Worm (Caenorhabditis elegans) whole organism, L4 larva: ENCODE results near the gene F15A4.5.
A peak's percentile ranks its signal among the peaks of the same experiment; 100 is the strongest.

ENCODE experiments used
- D1046.2 ChIP-seq: fragments of 200-800 bp; sonication (Bioruptor generic); IDR thresholded peaks from 2 replicates; pipeline ENCODE4 v1.3.6; 2022; ENCODE audit warnings: missing genetic modification characterization, missing compliant biosample characterization
- F44E2.7 ChIP-seq: fragments of 200-800 bp; sonication (Bioruptor generic); IDR thresholded peaks from 2 replicates; pipeline ENCODE4 v2.1.2; 2022; ENCODE audit warnings: missing genetic modification characterization, missing compliant biosample characterization
- ZK546.5 ChIP-seq, 2 experiments: sonication (generic microtip); optimal IDR thresholded peaks; 2 replicates each; lab custom pipeline; 2017; ENCODE audit warnings: missing biosample characterization in 2 of 2, missing genetic modification characterization in 2 of 2
- arid-1 ChIP-seq: fragments of 200-800 bp; sonication (Bioruptor generic); conservative IDR thresholded peaks from 2 replicates; pipeline ENCODE4 v1.3.6; 2022; ENCODE audit warnings: missing genetic modification reagents, missing genetic modification characterization, missing compliant biosample characterization
- attf-4 ChIP-seq: sonication (generic microtip); optimal IDR thresholded peaks from 3 replicates; lab custom pipeline; 2017; ENCODE audit warnings: missing biosample characterization, missing genetic modification characterization
- ceh-32 ChIP-seq: sonication (generic microtip); optimal IDR thresholded peaks from 2 replicates; lab custom pipeline; 2016; ENCODE audit warnings: mild to moderate bottlenecking, missing genetic modification characterization, missing compliant biosample characterization; ENCODE audit not compliant: poor library complexity
- ceh-44 ChIP-seq: fragments of 200-800 bp; sonication (Bioruptor generic); IDR thresholded peaks from 2 replicates; pipeline ENCODE4 v1.3.6; 2022; ENCODE audit warnings: missing genetic modification reagents, missing genetic modification characterization, missing compliant biosample characterization
- cey-2 ChIP-seq: sonication (generic microtip); optimal IDR thresholded peaks from 3 replicates; lab custom pipeline; 2017; ENCODE audit warnings: missing genetic modification characterization, mild to moderate bottlenecking, missing compliant biosample characterization, antibody characterized with exemption, borderline replicate concordance; ENCODE audit not compliant: insufficient read depth
- ctbp-1 ChIP-seq: fragments of 200-800 bp; sonication (Bioruptor generic); IDR thresholded peaks from 2 replicates; pipeline ENCODE4 v1.3.6; 2022; ENCODE audit warnings: missing genetic modification reagents, missing genetic modification characterization, missing compliant biosample characterization
- daf-19 ChIP-seq: fragments of 200-800 bp; sonication (Bioruptor generic); conservative IDR thresholded peaks from 2 replicates; pipeline ENCODE4 v1.3.6; 2022; ENCODE audit warnings: missing genetic modification characterization, missing compliant biosample characterization
- daf-8 ChIP-seq: fragments of 200-800 bp; sonication (Bioruptor generic); IDR thresholded peaks from 2 replicates; pipeline ENCODE4 v1.3.6; 2022; ENCODE audit warnings: missing genetic modification characterization, missing compliant biosample characterization
- dmd-6 ChIP-seq: fragments of 200-800 bp; sonication (Bioruptor generic); IDR thresholded peaks from 2 replicates; pipeline ENCODE4 v1.3.6; 2022; ENCODE audit warnings: missing genetic modification reagents, missing genetic modification characterization, missing compliant biosample characterization
- dmd-8 ChIP-seq: fragments of 200-800 bp; sonication (Bioruptor generic); IDR thresholded peaks from 2 replicates; pipeline ENCODE4 v1.3.6; 2022; ENCODE audit warnings: missing genetic modification characterization, missing compliant biosample characterization
- dmd-9 ChIP-seq: fragments of 200-800 bp; sonication (Bioruptor generic); IDR thresholded peaks from 2 replicates; pipeline ENCODE4 v1.3.6; 2022; ENCODE audit warnings: missing genetic modification reagents, missing genetic modification characterization, missing compliant biosample characterization
- duxl-1 ChIP-seq: sonication (generic microtip); optimal IDR thresholded peaks from 2 replicates; lab custom pipeline; 2016; ENCODE audit warnings: mild to moderate bottlenecking, missing genetic modification characterization, moderate library complexity, missing compliant biosample characterization; ENCODE audit not compliant: poor library complexity
- dve-1 ChIP-seq: sonication (generic microtip); optimal IDR thresholded peaks from 2 replicates; lab custom pipeline; 2017; ENCODE audit warnings: antibody characterized with exemption, mild to moderate bottlenecking, missing genetic modification characterization, missing compliant biosample characterization; ENCODE audit not compliant: insufficient read depth
- egl-43 ChIP-seq: fragments of 200-800 bp; sonication (Bioruptor generic); IDR thresholded peaks from 2 replicates; pipeline ENCODE4 v1.3.6; 2022; ENCODE audit warnings: missing genetic modification reagents, missing genetic modification characterization, missing compliant biosample characterization
- fkh-10 ChIP-seq: fragments of 150-350 bp; optimal IDR thresholded peaks from 2 replicates; lab custom pipeline; 2014; ENCODE audit warnings: missing biosample characterization, missing genetic modification reagents, missing genetic modification characterization
- hif-1 ChIP-seq, 2 experiments: sonication (generic microtip); optimal IDR thresholded peaks; 2 replicates each; lab custom pipeline; 2016 to 2017; ENCODE audit warnings: missing compliant biosample characterization in 2 of 2, missing genetic modification characterization in 2 of 2, missing genetic modification reagents in 2 of 2, missing genotype in 2 of 2, mild to moderate bottlenecking in 1 of 2
- hlh-11 ChIP-seq: fragments of 200-800 bp; sonication (Bioruptor generic); optimal IDR thresholded peaks from 2 replicates; lab custom pipeline; 2018; ENCODE audit warnings: mild to moderate bottlenecking, missing genetic modification characterization, missing compliant biosample characterization
- hlh-30 ChIP-seq: sonication (generic microtip); optimal IDR thresholded peaks from 2 replicates; lab custom pipeline; 2017; ENCODE audit warnings: antibody characterized with exemption, mild to moderate bottlenecking, missing genetic modification characterization, missing compliant biosample characterization; ENCODE audit not compliant: insufficient read depth
- jun-1 ChIP-seq: fragments of 150-350 bp; optimal IDR thresholded peaks from 2 replicates; lab custom pipeline; 2014; ENCODE audit warnings: missing biosample characterization, missing genetic modification reagents, missing genetic modification characterization
- lim-7 ChIP-seq: fragments of 200-800 bp; sonication (Bioruptor generic); IDR thresholded peaks from 2 replicates; pipeline ENCODE4 v1.3.6; 2022; ENCODE audit warnings: missing genetic modification characterization, missing compliant biosample characterization
- lin-38 ChIP-seq: fragments of 200-800 bp; sonication (Bioruptor generic); IDR thresholded peaks from 2 replicates; pipeline ENCODE4 v1.3.6; 2022; ENCODE audit warnings: missing genetic modification reagents, missing genetic modification characterization, missing compliant biosample characterization
- lin-39 ChIP-seq: fragments of 150-350 bp; optimal IDR thresholded peaks from 2 replicates; lab custom pipeline; 2014; ENCODE audit warnings: missing biosample characterization, missing genetic modification reagents, missing genetic modification characterization
- mes-2 ChIP-seq: sonication (generic microtip); optimal IDR thresholded peaks from 2 replicates; lab custom pipeline; 2016; ENCODE audit warnings: missing genotype, mild to moderate bottlenecking, missing genetic modification characterization, missing compliant biosample characterization; ENCODE audit not compliant: poor library complexity, severe bottlenecking
- mxl-2 ChIP-seq: fragments of 200-800 bp; sonication (Bioruptor generic); conservative IDR thresholded peaks from 2 replicates; pipeline ENCODE4 v1.3.6; 2022; ENCODE audit warnings: missing genetic modification reagents, missing genetic modification characterization, missing compliant biosample characterization
- mxl-3 ChIP-seq: fragments of 200-800 bp; sonication (Bioruptor generic); optimal IDR thresholded peaks from 2 replicates; lab custom pipeline; 2018; ENCODE audit warnings: mild to moderate bottlenecking, missing genetic modification characterization, missing compliant biosample characterization
- nhr-10 ChIP-seq: fragments of 150-350 bp; optimal IDR thresholded peaks from 2 replicates; lab custom pipeline; 2014; ENCODE audit warnings: missing biosample characterization, missing genetic modification characterization
- nhr-102 ChIP-seq: sonication (generic microtip); optimal IDR thresholded peaks from 2 replicates; lab custom pipeline; 2016; ENCODE audit warnings: mild to moderate bottlenecking, missing genetic modification characterization, moderate library complexity, missing compliant biosample characterization
- nhr-111 ChIP-seq: fragments of 200-800 bp; sonication (Bioruptor generic); optimal IDR thresholded peaks from 2 replicates; lab custom pipeline; 2018; ENCODE audit warnings: mild to moderate bottlenecking, missing genetic modification characterization, missing compliant biosample characterization
- nhr-237 ChIP-seq: sonication (generic microtip); optimal IDR thresholded peaks from 2 replicates; lab custom pipeline; 2017; ENCODE audit warnings: missing biosample characterization, missing genetic modification characterization
- nhr-76 ChIP-seq: fragments of 150-350 bp; optimal IDR thresholded peaks from 2 replicates; lab custom pipeline; 2014; ENCODE audit warnings: missing biosample characterization, missing genetic modification characterization
- nhr-77 ChIP-seq: fragments of 150-350 bp; optimal IDR thresholded peaks from 2 replicates; lab custom pipeline; 2014; ENCODE audit warnings: missing biosample characterization, missing genetic modification characterization
- pha-4 ChIP-seq, 2 experiments: fragments of 150-350 bp in 1 of 2; fragments of 200-800 bp in 1 of 2; sonication (Bioruptor generic) in 1 of 2; IDR thresholded peaks in 1 of 2; optimal IDR thresholded peaks in 1 of 2; 2 replicates each; pipeline versions ENCODE4 v1.3.6 to Lab custom; 2014 to 2022; ENCODE audit warnings: missing genetic modification characterization in 2 of 2, missing genetic modification reagents in 2 of 2, missing biosample characterization in 1 of 2, missing compliant biosample characterization in 1 of 2
- pqm-1 ChIP-seq: sonication (generic microtip); optimal IDR thresholded peaks from 2 replicates; lab custom pipeline; 2017; ENCODE audit warnings: missing biosample characterization, missing genetic modification characterization
- saeg-2 ChIP-seq: fragments of 200-800 bp; sonication (Bioruptor generic); IDR thresholded peaks from 2 replicates; pipeline ENCODE4 v1.3.6; 2022; ENCODE audit warnings: missing genetic modification reagents, missing genetic modification characterization, missing compliant biosample characterization
- spr-1 ChIP-seq: sonication (generic microtip); optimal IDR thresholded peaks from 2 replicates; lab custom pipeline; 2016; ENCODE audit warnings: mild to moderate bottlenecking, missing genetic modification characterization, missing compliant biosample characterization
- tra-1 ChIP-seq: fragments of 200-800 bp; sonication (Bioruptor generic); IDR thresholded peaks from 2 replicates; pipeline ENCODE4 v1.3.6; 2022; ENCODE audit warnings: missing genetic modification reagents, missing genetic modification characterization, missing compliant biosample characterization
- unc-39 ChIP-seq: sonication (generic microtip); optimal IDR thresholded peaks from 2 replicates; lab custom pipeline; 2017; ENCODE audit warnings: missing biosample characterization, missing genetic modification characterization
- unc-62 ChIP-seq, 3 experiments: fragments of 150-350 bp in 1 of 3; sonication (generic microtip); optimal IDR thresholded peaks in 2 of 3; peaks in 1 of 3; 1 replicate in 1 of 3; 2 replicates in 2 of 3; lab custom pipeline; 2014 to 2017; ENCODE audit warnings: missing biosample characterization in 3 of 3, missing genetic modification characterization in 3 of 3, missing genetic modification reagents in 3 of 3, missing genotype in 1 of 3
- zfp-3 ChIP-seq: fragments of 200-800 bp; sonication (Bioruptor generic); conservative IDR thresholded peaks from 2 replicates; pipeline ENCODE4 v1.3.6; 2022; ENCODE audit warnings: missing genetic modification reagents, missing genetic modification characterization, missing compliant biosample characterization
- zip-11 ChIP-seq: fragments of 200-800 bp; sonication (Bioruptor generic); IDR thresholded peaks from 2 replicates; pipeline ENCODE4 v1.3.6; 2022; ENCODE audit warnings: missing genetic modification characterization, missing compliant biosample characterization
- zip-2 ChIP-seq: fragments of 150-350 bp; optimal IDR thresholded peaks from 2 replicates; lab custom pipeline; 2014; ENCODE audit warnings: missing biosample characterization, missing genetic modification characterization
- ztf-7 ChIP-seq: fragments of 150-350 bp; optimal IDR thresholded peaks from 2 replicates; lab custom pipeline; 2014; ENCODE audit warnings: missing biosample characterization, missing genetic modification characterization

F15A4.5 gene

DNA sequence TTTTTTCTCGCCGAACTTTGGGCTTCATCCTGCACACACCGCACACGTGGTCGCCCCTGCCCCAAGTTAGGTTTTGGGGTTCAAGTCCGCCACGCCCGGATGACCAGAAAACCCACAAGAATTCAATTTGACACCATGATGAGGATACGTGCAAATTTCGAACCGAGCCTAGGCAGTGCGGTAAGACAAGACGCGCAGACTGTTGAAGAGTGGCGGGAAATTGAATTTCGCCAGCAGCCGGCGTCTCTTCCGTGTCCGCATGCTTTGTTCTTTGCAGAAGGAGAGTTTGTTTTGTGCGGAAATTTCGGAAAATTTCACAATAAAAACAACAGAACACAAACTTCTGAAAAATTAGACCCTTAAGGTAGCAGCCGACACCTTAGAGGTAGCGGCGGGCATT lies 28.9 kb upstream of the F15A4.5 start (continued):
- TF ChIP-seq ctbp-1 = 0 out of 2 replicates have a peak, but pooled peaks have one; percentile 35
- TF ChIP-seq, all 104 proteins: peak for 4

ce11 chrII:12496981-12497380 lies 25.9 kb upstream of the F15A4.5 start, which contains the start of gene T21B4.3:
TSS of gene T21B4.3 (minus strand) at chrII:12497081.
- no peak for TF ChIP-seq daf-8
- TF ChIP-seq tra-1 (GFP tag; lab: Robert Waterston, UW) = no peak
- no peak for TF ChIP-seq cey-2
- no peak for TF ChIP-seq nhr-10 (tag; lab: Kevin White, UChicago)
- TF ChIP-seq dmd-9 (GFP tag; lab: Robert Waterston, UW) = no peak
- TF ChIP-seq daf-19 = no peak
- no peak for TF ChIP-seq dmd-8
- TF ChIP-seq zip-2 (tag; lab: Kevin White, UChicago) = no peak
- no peak for TF ChIP-seq zip-11 (GFP tag; lab: Robert Waterston, UW)
- no peak for TF ChIP-seq zfp-3
- no peak for TF ChIP-seq unc-62 (GFP tag; optimal IDR thresholded peaks at IDR 0.05 in 1 of 2; lab: Kevin White, UChicago)
- TF ChIP-seq unc-62 (tag; optimal IDR thresholded peaks at IDR 0.05; lab: Kevin White, UChicago) = no peak
- no peak for TF ChIP-seq pha-4 (GFP tag; IDR thresholded peaks at IDR 0.05; lab: Robert Waterston, UW)
- TF ChIP-seq pha-4 (tag; optimal IDR thresholded peaks at IDR 0.05; lab: Kevin White, UChicago) = no peak
- TF ChIP-seq hlh-30 = no peak
- TF ChIP-seq mxl-3 (GFP tag; lab: Kevin White, UChicago) = no peak
- no peak for TF ChIP-seq unc-39
- no peak for TF ChIP-seq ztf-7 (tag; lab: Kevin White, UChicago)
- no peak for TF ChIP-seq ZK546.5 (tag; optimal IDR thresholded peaks at IDR 0.05; lab: Kevin White, UChicago)
- TF ChIP-seq saeg-2 = no peak
- TF ChIP-seq nhr-237 = no peak
- TF ChIP-seq nhr-111 (GFP tag; lab: Kevin White, UChicago) = no peak

- no peak for TF ChIP-seq jun-1 (tag; lab: Kevin White, UChicago)
- TF ChIP-seq ceh-32 (tag; lab: Kevin White, UChicago) = peak; percentile 2
- TF ChIP-seq nhr-77 (tag; lab: Kevin White, UChicago) = peak; percentile 60
- TF ChIP-seq lin-39 (tag; lab: Kevin White, UChicago) = no peak
- TF ChIP-seq nhr-102 (tag; lab: Kevin White, UChicago) = peak; percentile 75
- peak; percentile 82 for TF ChIP-seq duxl-1 (tag; lab: Kevin White, UChicago)
- TF ChIP-seq D1046.2 (GFP tag; lab: Robert Waterston, UW) = peak; percentile 91
- TF ChIP-seq lim-7 (GFP tag; lab: Robert Waterston, UW) = peak; percentile 98
- peak; percentile 66 for TF ChIP-seq hlh-11
- TF ChIP-seq dmd-6 (GFP tag; lab: Robert Waterston, UW) = peak; percentile 79
- TF ChIP-seq mes-2 (tag; lab: Kevin White, UChicago) = peak; percentile 83
- peak; percentile 90 for TF ChIP-seq lin-38 (GFP tag; lab: Robert Waterston, UW)
- TF ChIP-seq attf-4 = no peak
- no peak for TF ChIP-seq nhr-76
- peak; percentile 71 for TF ChIP-seq ztf-7 (tag; lab: Kevin White, UChicago)
- TF ChIP-seq pqm-1 (tag; lab: Kevin White, UChicago) = no peak
- TF ChIP-seq egl-43 (GFP tag; lab: Robert Waterston, UW) = peak; percentile 98
- peak; percentile 57; the same call in 1 of the 2 replicates for TF ChIP-seq saeg-2
- TF ChIP-seq fkh-10 (GFP tag; lab: Kevin White, UChicago) = peak; percentile 30
- TF ChIP-seq nhr-111 (GFP tag; lab: Kevin White, UChicago) = peak; percentile 73
- peak; percentile 91 for TF ChIP-seq arid-1 (GFP tag; lab: Robert Waterston, UW)
- TF ChIP-seq ceh-44 = peak; percentile 92
- peak; percentile 65 for TF ChIP-seq hlh-30
- TF ChIP-seq mxl-2 = peak; percentile 73
- peak; percentile 80; the same call in 1 of the 2 replicates for TF ChIP-seq F44E2.7 (GFP tag; lab: Robert Waterston, UW)
- peak; percentile 95 for TF ChIP-seq dmd-8
- TF ChIP-seq daf-19 = no peak
- peak; percentile 5 to 68 for TF ChIP-seq hif-1 (tag; optimal IDR thresholded peaks at IDR 0.05; lab: Kevin White, UChicago)
- TF ChIP-seq nhr-10 (tag; lab: Kevin White, UChicago) = no peak
- TF ChIP-seq spr-1 (tag; lab: Kevin White, UChicago) = peak; percentile 79
- TF ChIP-seq mxl-3 (GFP tag; lab: Kevin White, UChicago) = peak; percentile 42
- TF ChIP-seq dve-1 (tag; lab: Kevin White, UChicago) = no peak
- no peak for TF ChIP-seq nhr-237
Observed at ce11 chrII:12494556-12495131, 23.6 kb upstream of the F15A4.5 start, which contains the start of gene col-85. TSS of gene col-85 (minus strand) at chrII:12495095.
